Fruit fly (Drosophila melanogaster) whole organism, embryonic: Measurements from ENCODE around the gene CG5056.

Source experiments
- Ada2b ChIP-seq: fragments of 200-800 bp; sonication (Bioruptor generic); IDR thresholded peaks from 2 replicates; pipeline ENCODE4 v1.3.6; 2022; ENCODE audit warnings: missing biosample characterization, missing genetic modification characterization
- CG1233 ChIP-seq: fragments of 200-800 bp; sonication (Bioruptor generic); optimal IDR thresholded peaks from 4 replicates; lab custom pipeline; 2018; ENCODE audit warnings: missing biosample characterization, mild to moderate bottlenecking, missing genetic modification characterization
- CG12391 ChIP-seq: fragments of 200-800 bp; sonication (Bioruptor generic); optimal IDR thresholded peaks from 3 replicates; lab custom pipeline; 2018; ENCODE audit warnings: missing biosample characterization, mild to moderate bottlenecking, missing genetic modification characterization, moderate library complexity
- CG13424 ChIP-seq: fragments of 200-800 bp; sonication (Bioruptor generic); optimal IDR thresholded peaks from 2 replicates; lab custom pipeline; 2019; ENCODE audit warnings: missing biosample characterization, mild to moderate bottlenecking, missing genetic modification characterization, moderate library complexity
- CG15011 ChIP-seq: fragments of 200-800 bp; sonication (Bioruptor generic); optimal IDR thresholded peaks from 3 replicates; lab custom pipeline; 2018; ENCODE audit warnings: missing biosample characterization, mild to moderate bottlenecking, missing genetic modification characterization
- CG16863 ChIP-seq: fragments of 200-800 bp; sonication (Bioruptor generic); optimal IDR thresholded peaks from 3 replicates; lab custom pipeline; 2016; ENCODE audit warnings: missing biosample characterization, missing genetic modification characterization
- CG18764 ChIP-seq: fragments of 200-800 bp; sonication (Bioruptor generic); optimal IDR thresholded peaks from 3 replicates; lab custom pipeline; 2016; ENCODE audit warnings: missing biosample characterization, missing genetic modification characterization
- CG2678 ChIP-seq: fragments of 200-800 bp; sonication (Bioruptor generic); optimal IDR thresholded peaks from 3 replicates; lab custom pipeline; 2019; ENCODE audit warnings: missing biosample characterization, mild to moderate bottlenecking, missing genetic modification characterization, moderate library complexity
- CG2712 ChIP-seq: fragments of 200-800 bp; optimal IDR thresholded peaks from 3 replicates; lab custom pipeline; 2019; ENCODE audit warnings: missing biosample characterization, mild to moderate bottlenecking, missing genetic modification characterization, moderate library complexity
- CG3281 ChIP-seq: fragments of 200-800 bp; sonication (Bioruptor generic); optimal IDR thresholded peaks from 3 replicates; lab custom pipeline; 2017; ENCODE audit warnings: missing biosample characterization, mild to moderate bottlenecking, missing genetic modification characterization
- CG34224 ChIP-seq: fragments of 200-800 bp; sonication (Bioruptor generic); IDR thresholded peaks from 3 replicates; pipeline ENCODE4 v1.3.6; 2022; ENCODE audit warnings: missing biosample characterization, missing genetic modification characterization; ENCODE audit not compliant: partially characterized antibody
- CG34376 ChIP-seq: fragments of 200-800 bp; sonication (Bioruptor generic); optimal IDR thresholded peaks from 2 replicates; lab custom pipeline; 2018; ENCODE audit warnings: missing biosample characterization, mild to moderate bottlenecking, missing genetic modification characterization
- CG3838 ChIP-seq: fragments of 200-800 bp; sonication (Bioruptor generic); optimal IDR thresholded peaks from 3 replicates; lab custom pipeline; 2016; ENCODE audit warnings: missing biosample characterization, missing genetic modification characterization
- CG4424 ChIP-seq: fragments of 200-800 bp; sonication (Bioruptor generic); optimal IDR thresholded peaks from 3 replicates; lab custom pipeline; 2016; ENCODE audit warnings: missing biosample characterization, missing genetic modification characterization
- CG6272 ChIP-seq: fragments of 200-800 bp; sonication (Bioruptor generic); IDR thresholded peaks from 2 replicates; pipeline ENCODE4 v1.3.6; 2022; ENCODE audit warnings: missing biosample characterization, missing genetic modification characterization
- CG6683 ChIP-seq: fragments of 200-800 bp; sonication (Bioruptor generic); optimal IDR thresholded peaks from 2 replicates; lab custom pipeline; 2017; ENCODE audit warnings: missing biosample characterization, mild to moderate bottlenecking, missing genetic modification characterization, missing genetic modification reagents
- CG7556 ChIP-seq: fragments of 200-800 bp; sonication (Bioruptor generic); optimal IDR thresholded peaks from 2 replicates; lab custom pipeline; 2017; ENCODE audit warnings: missing biosample characterization, mild to moderate bottlenecking, missing genetic modification characterization
- CG7786 ChIP-seq: fragments of 200-800 bp; sonication (Bioruptor generic); optimal IDR thresholded peaks from 2 replicates; lab custom pipeline; 2016; ENCODE audit warnings: missing biosample characterization, missing genetic modification characterization
- CG9437 ChIP-seq: fragments of 200-800 bp; sonication (Bioruptor generic); optimal IDR thresholded peaks from 2 replicates; lab custom pipeline; 2018; ENCODE audit warnings: missing biosample characterization, mild to moderate bottlenecking, missing genetic modification characterization
- CG9797 ChIP-seq: fragments of 200-800 bp; sonication (Bioruptor generic); optimal IDR thresholded peaks from 3 replicates; lab custom pipeline; 2018; ENCODE audit warnings: missing biosample characterization, mild to moderate bottlenecking, missing genetic modification characterization
- CG9932 ChIP-seq: fragments of 200-800 bp; sonication (Bioruptor generic); IDR thresholded peaks from 2 replicates; pipeline ENCODE4 v1.3.6; 2022; ENCODE audit warnings: missing biosample characterization, missing genetic modification characterization
- Dad ChIP-seq: fragments of 200-800 bp; sonication (Bioruptor generic); optimal IDR thresholded peaks from 3 replicates; lab custom pipeline; 2016; ENCODE audit warnings: missing biosample characterization, missing genetic modification characterization
- Dek ChIP-seq: fragments of 200-800 bp; sonication (Bioruptor generic); optimal IDR thresholded peaks from 3 replicates; lab custom pipeline; 2019; ENCODE audit warnings: missing biosample characterization, mild to moderate bottlenecking, missing genetic modification characterization, moderate library complexity
- Fer2 ChIP-seq: fragments of 200-800 bp; sonication (Bioruptor generic); optimal IDR thresholded peaks from 2 replicates; lab custom pipeline; 2018; ENCODE audit warnings: missing biosample characterization, mild to moderate bottlenecking, missing genetic modification characterization, moderate library complexity
- Hr51 ChIP-seq, 2 experiments: fragments of 200-800 bp; sonication (Bioruptor generic); optimal IDR thresholded peaks; 2 replicates in 1 of 2; 3 replicates in 1 of 2; lab custom pipeline; 2016 to 2018; ENCODE audit warnings: missing biosample characterization in 2 of 2, missing genetic modification characterization in 2 of 2, mild to moderate bottlenecking in 1 of 2, moderate library complexity in 1 of 2
- Jarid2 ChIP-seq: fragments of 200-800 bp; sonication (Bioruptor generic); optimal IDR thresholded peaks from 3 replicates; lab custom pipeline; 2017; ENCODE audit warnings: mild to moderate bottlenecking, missing biosample characterization, missing genetic modification reagents, missing genetic modification characterization
- MBD-R2 ChIP-seq: fragments of 200-800 bp; sonication (Bioruptor generic); IDR thresholded peaks from 2 replicates; pipeline ENCODE4 v1.3.6; 2022; ENCODE audit warnings: missing biosample characterization, missing genetic modification characterization
- MTF-1 ChIP-seq: fragments of 200-800 bp; sonication (Bioruptor generic); optimal IDR thresholded peaks from 2 replicates; lab custom pipeline; 2018; ENCODE audit warnings: missing biosample characterization, mild to moderate bottlenecking, missing genetic modification characterization, borderline replicate concordance
- Nf-YB ChIP-seq: fragments of 200-800 bp; sonication (Bioruptor generic); optimal IDR thresholded peaks from 3 replicates; lab custom pipeline; 2019; ENCODE audit warnings: missing biosample characterization, mild to moderate bottlenecking, missing genetic modification characterization, moderate library complexity
- Ravus ChIP-seq: fragments of 200-800 bp; sonication (Bioruptor generic); IDR thresholded peaks from 2 replicates; pipeline ENCODE4 v1.3.6; 2022; ENCODE audit warnings: missing biosample characterization, missing genetic modification characterization
- Rx ChIP-seq: fragments of 200-800 bp; sonication (Bioruptor generic); IDR thresholded peaks from 2 replicates; pipeline ENCODE4 v1.3.6; 2022; ENCODE audit warnings: missing biosample characterization, missing genetic modification characterization
- Scr ChIP-seq: fragments of 200-800 bp; sonication (Bioruptor generic); IDR thresholded peaks from 2 replicates; pipeline ENCODE4 v1.3.6; 2022; ENCODE audit warnings: missing biosample characterization, missing genetic modification characterization; ENCODE audit not compliant: partially characterized antibody
- Sin3A ChIP-seq: fragments of >200 bp; optimal IDR thresholded peaks from 2 replicates; lab custom pipeline; 2018
- Vsx1 ChIP-seq: fragments of 200-800 bp; sonication (Bioruptor generic); optimal IDR thresholded peaks from 2 replicates; lab custom pipeline; 2017; ENCODE audit warnings: missing biosample characterization, mild to moderate bottlenecking, missing genetic modification characterization, missing genetic modification reagents
- ash1 ChIP-seq: fragments of 200-800 bp; sonication (Bioruptor generic); optimal IDR thresholded peaks from 2 replicates; lab custom pipeline; 2018; ENCODE audit warnings: missing biosample characterization, mild to moderate bottlenecking, missing genetic modification characterization
- bab2 ChIP-seq: fragments of 200-800 bp; sonication (Bioruptor generic); optimal IDR thresholded peaks from 2 replicates; lab custom pipeline; 2016; ENCODE audit warnings: missing biosample characterization, missing genetic modification characterization
- cad ChIP-seq: fragments of >200 bp; optimal IDR thresholded peaks from 2 replicates; lab custom pipeline; 2017; ENCODE audit warnings: missing biosample characterization, missing genetic modification characterization
- dan ChIP-seq: fragments of 200-800 bp; sonication (Bioruptor generic); IDR thresholded peaks from 2 replicates; pipeline ENCODE4 v1.3.6; 2022; ENCODE audit warnings: missing biosample characterization, missing genetic modification characterization
- dimm ChIP-seq: fragments of 200-800 bp; sonication (Bioruptor generic); IDR thresholded peaks from 2 replicates; pipeline ENCODE4 v1.3.6; 2022; ENCODE audit warnings: missing biosample characterization, missing genetic modification characterization
- gce ChIP-seq: fragments of 200-800 bp; sonication (Bioruptor generic); IDR thresholded peaks from 3 replicates; pipeline ENCODE4 v1.3.6; 2022; ENCODE audit warnings: missing biosample characterization, missing genetic modification characterization
- hth ChIP-seq: fragments of >200 bp; optimal IDR thresholded peaks from 2 replicates; lab custom pipeline; 2017; ENCODE audit warnings: inconsistent platforms
- jigr1 ChIP-seq: fragments of 200-800 bp; sonication (Bioruptor generic); IDR thresholded peaks from 3 replicates; pipeline ENCODE4 v1.3.6; 2022; ENCODE audit warnings: missing biosample characterization, missing genetic modification characterization
- jing ChIP-seq: fragments of 200-800 bp; sonication (Bioruptor generic); optimal IDR thresholded peaks from 2 replicates; lab custom pipeline; 2018; ENCODE audit warnings: missing biosample characterization, mild to moderate bottlenecking, missing genetic modification characterization
- nmo ChIP-seq: fragments of 200-800 bp; sonication (Bioruptor generic); optimal IDR thresholded peaks from 2 replicates; lab custom pipeline; 2018; ENCODE audit warnings: missing biosample characterization, mild to moderate bottlenecking, missing genetic modification characterization, moderate library complexity
- sens-2 ChIP-seq: fragments of 200-800 bp; sonication (Bioruptor generic); IDR thresholded peaks from 2 replicates; pipeline ENCODE4 v1.3.6; 2022; ENCODE audit warnings: missing biosample characterization, missing genetic modification characterization
- sug ChIP-seq: fragments of 200-800 bp; optimal IDR thresholded peaks from 2 replicates; lab custom pipeline; 2019; ENCODE audit warnings: missing biosample characterization, mild to moderate bottlenecking, missing genetic modification characterization, moderate library complexity
- tup ChIP-seq: fragments of 200-800 bp; sonication (Bioruptor generic); optimal IDR thresholded peaks from 2 replicates; lab custom pipeline; 2016; ENCODE audit warnings: missing biosample characterization, mild to moderate bottlenecking, missing genetic modification characterization, moderate library complexity
- wek ChIP-seq: fragments of 200-800 bp; sonication (Bioruptor generic); optimal IDR thresholded peaks from 3 replicates; lab custom pipeline; 2018; ENCODE audit warnings: missing biosample characterization, mild to moderate bottlenecking, missing genetic modification characterization, moderate library complexity

Gene CG5056

dm6 chr2L:10379865-10380264, 13.4 kb downstream of the CG5056 start, which contains the start of gene gny (continued):
- TF ChIP-seq CG7556 (GFP tag; lab: Kevin White, UChicago), result no peak
- peak; percentile 11 for TF ChIP-seq CG9797 (GFP tag; lab: Kevin White, UChicago)
- no peak for TF ChIP-seq CG1233
- no peak for TF ChIP-seq bab2 (GFP tag; lab: Kevin White, UChicago)
- TF ChIP-seq CG2712 (tag; lab: Kevin White, UChicago), result no peak
- no peak for TF ChIP-seq sens-2 (GFP tag; lab: Robert Waterston, UW)

dm6 chr2L:10381890-10382450, 15.5 kb downstream of the CG5056 start, which contains the start of gene CG5096:
Gene CG5096, plus strand, starts transcription at chr2L:10382263.
- TF ChIP-seq CG2678, result peak; percentile 97
- TF ChIP-seq Scr (GFP tag; lab: Robert Waterston, UW), result no peak
- peak; percentile 60 for TF ChIP-seq MTF-1 (GFP tag; lab: Kevin White, UChicago)
- TF ChIP-seq CG3281 (GFP tag; lab: Kevin White, UChicago), result peak; percentile 92
- TF ChIP-seq dan (GFP tag; lab: Robert Waterston, UW), result no peak
- no peak for TF ChIP-seq CG34224 (GFP tag; lab: Robert Waterston, UW)
- TF ChIP-seq CG13424 (tag; lab: Kevin White, UChicago), result peak; percentile 93
- TF ChIP-seq CG15011 (GFP tag; lab: Kevin White, UChicago), result peak; percentile 84
- peak; percentile 49 for TF ChIP-seq CG3838 (GFP tag; lab: Kevin White, UChicago)
- TF ChIP-seq nmo (GFP tag; lab: Kevin White, UChicago), result peak; percentile 88
- TF ChIP-seq jing, result peak; percentile 55
- TF ChIP-seq CG6272 (GFP tag; lab: Robert Waterston, UW), result peak; percentile 81
- TF ChIP-seq wek (GFP tag; lab: Kevin White, UChicago), result peak; percentile 48
- peak; percentile 59 for TF ChIP-seq tup (GFP tag; lab: Kevin White, UChicago)
- peak; percentile 83 for TF ChIP-seq CG34376
- TF ChIP-seq Ravus (GFP tag; lab: Robert Waterston, UW), result peak; percentile 60
- peak; percentile 84 for TF ChIP-seq Fer2 (tag; lab: Kevin White, UChicago)
- TF ChIP-seq Rx (GFP tag; lab: Robert Waterston, UW), result no peak
- no peak; the same call in 1 of the 2 replicates for TF ChIP-seq dimm
- TF ChIP-seq CG7786 (GFP tag; lab: Kevin White, UChicago), result peak; percentile 84
- TF ChIP-seq ash1 (GFP tag; lab: Kevin White, UChicago), result peak; percentile 82
- peak; percentile 68 for TF ChIP-seq CG18764 (GFP tag; lab: Kevin White, UChicago)
- TF ChIP-seq Dek, result peak; percentile 94
- 0 out of 3 replicates have a peak, but pooled peaks have one; percentile 47 for TF ChIP-seq jigr1 (GFP tag; lab: Robert Waterston, UW)
- TF ChIP-seq CG9932 (GFP tag; lab: Robert Waterston, UW), result peak; percentile 81
- TF ChIP-seq Nf-YB, result peak; percentile 74
- peak; percentile 51 for TF ChIP-seq Dad
- peak; percentile 79; the same call in 1 of the 2 replicates for TF ChIP-seq MBD-R2 (GFP tag; lab: Robert Waterston, UW)
- peak; percentile 89 for TF ChIP-seq sug (tag; lab: Kevin White, UChicago)
- no peak for TF ChIP-seq cad (GFP tag; lab: Kevin White, UChicago)
- peak; percentile 71 for TF ChIP-seq CG16863 (GFP tag; lab: Kevin White, UChicago)
- peak; percentile 74 for TF ChIP-seq CG4424 (GFP tag; lab: Kevin White, UChicago)
- TF ChIP-seq Hr51 (GFP tag; optimal IDR thresholded peaks at IDR 0.05; lab: Kevin White, UChicago), result peak; percentile 58 to 93
- peak; percentile 73 for TF ChIP-seq CG9437 (GFP tag; lab: Kevin White, UChicago)
- no peak for TF ChIP-seq Sin3A (lab: Kevin White, UChicago)
- TF ChIP-seq Ada2b, result peak; percentile 89
- TF ChIP-seq Vsx1 (GFP tag; lab: Kevin White, UChicago), result peak; percentile 67
- no peak for TF ChIP-seq hth (lab: Kevin White, UChicago)
- TF ChIP-seq CG12391 (tag; lab: Kevin White, UChicago), result peak; percentile 91
- peak; percentile 90 for TF ChIP-seq CG2712 (tag; lab: Kevin White, UChicago)
- no peak; the same call in 2 of the 3 replicates for TF ChIP-seq gce (GFP tag; lab: Robert Waterston, UW)
- no peak for TF ChIP-seq Jarid2 (GFP tag; lab: Kevin White, UChicago)
- TF ChIP-seq CG6683, result peak; percentile 82
